Fruit fly (Drosophila melanogaster) whole organism, embryonic: ENCODE results near the gene nAChRalpha6.

Source experiments
- Aef1 ChIP-seq: fragments of 200-800 bp; sonication (Bioruptor generic); IDR thresholded peaks from 3 replicates; pipeline ENCODE4 v1.3.6; 2022; ENCODE audit warnings: missing biosample characterization, missing genetic modification characterization
- CG10209 ChIP-seq: fragments of 200-800 bp; sonication (Bioruptor generic); optimal IDR thresholded peaks from 3 replicates; lab custom pipeline; 2017; ENCODE audit warnings: missing biosample characterization, mild to moderate bottlenecking, missing genetic modification characterization, missing genetic modification reagents
- CG10267 ChIP-seq: fragments of 200-800 bp; sonication (Bioruptor generic); optimal IDR thresholded peaks from 2 replicates; lab custom pipeline; 2018; ENCODE audit warnings: missing biosample characterization, mild to moderate bottlenecking, missing genetic modification characterization, moderate library complexity
- CG10543 ChIP-seq: fragments of 200-800 bp; sonication (Bioruptor generic); optimal IDR thresholded peaks from 3 replicates; lab custom pipeline; 2017; ENCODE audit warnings: missing biosample characterization, mild to moderate bottlenecking, missing genetic modification characterization, moderate library complexity
- CG10979 ChIP-seq: fragments of 200-800 bp; sonication (Bioruptor generic); optimal IDR thresholded peaks from 2 replicates; lab custom pipeline; 2018; ENCODE audit warnings: missing biosample characterization, mild to moderate bottlenecking, missing genetic modification characterization, moderate library complexity
- CG11093 ChIP-seq: fragments of 200-800 bp; sonication (Bioruptor generic); IDR thresholded peaks from 3 replicates; pipeline ENCODE4 v1.3.6; 2022; ENCODE audit warnings: missing biosample characterization, missing genetic modification characterization
- CG11398 ChIP-seq: fragments of 200-800 bp; sonication (Bioruptor generic); optimal IDR thresholded peaks from 2 replicates; lab custom pipeline; 2016; ENCODE audit warnings: missing biosample characterization, missing genetic modification characterization
- CG12104 ChIP-seq: fragments of 200-800 bp; sonication (Bioruptor generic); optimal IDR thresholded peaks from 3 replicates; lab custom pipeline; 2016; ENCODE audit warnings: missing biosample characterization, missing genetic modification characterization
- CG12236 ChIP-seq: fragments of 200-800 bp; sonication (Bioruptor generic); optimal IDR thresholded peaks from 2 replicates; lab custom pipeline; 2016; ENCODE audit warnings: missing biosample characterization, missing genetic modification characterization
- CG12391 ChIP-seq: fragments of 200-800 bp; sonication (Bioruptor generic); optimal IDR thresholded peaks from 3 replicates; lab custom pipeline; 2018; ENCODE audit warnings: missing biosample characterization, mild to moderate bottlenecking, missing genetic modification characterization, moderate library complexity
- CG12659 ChIP-seq: fragments of 200-800 bp; sonication (Bioruptor generic); optimal IDR thresholded peaks from 3 replicates; lab custom pipeline; 2017; ENCODE audit warnings: mild to moderate bottlenecking, missing biosample characterization, missing genetic modification reagents, missing genetic modification characterization
- CG13123 ChIP-seq: fragments of 200-800 bp; sonication (Bioruptor generic); optimal IDR thresholded peaks from 2 replicates; lab custom pipeline; 2016; ENCODE audit warnings: missing biosample characterization, missing genetic modification characterization
- CG13287 ChIP-seq: fragments of 200-800 bp; sonication (Bioruptor generic); IDR thresholded peaks from 2 replicates; pipeline ENCODE4 v1.3.6; 2022; ENCODE audit warnings: missing biosample characterization, missing genetic modification characterization; ENCODE audit not compliant: partially characterized antibody
- CG13296 ChIP-seq: fragments of 200-800 bp; sonication (Bioruptor generic); optimal IDR thresholded peaks from 3 replicates; lab custom pipeline; 2018; ENCODE audit warnings: missing biosample characterization, mild to moderate bottlenecking, missing genetic modification characterization
- CG30431 ChIP-seq: fragments of 200-800 bp; sonication (Bioruptor generic); optimal IDR thresholded peaks from 2 replicates; lab custom pipeline; 2017; ENCODE audit warnings: missing biosample characterization, missing genetic modification characterization
- CG3281 ChIP-seq: fragments of 200-800 bp; sonication (Bioruptor generic); optimal IDR thresholded peaks from 3 replicates; lab custom pipeline; 2017; ENCODE audit warnings: missing biosample characterization, mild to moderate bottlenecking, missing genetic modification characterization
- CG33557 ChIP-seq: fragments of 200-800 bp; sonication (Bioruptor generic); optimal IDR thresholded peaks from 2 replicates; lab custom pipeline; 2019; ENCODE audit warnings: missing biosample characterization, mild to moderate bottlenecking, missing genetic modification characterization, moderate library complexity
- CG3995 ChIP-seq: fragments of 200-800 bp; sonication (Bioruptor generic); optimal IDR thresholded peaks from 3 replicates; lab custom pipeline; 2016; ENCODE audit warnings: missing biosample characterization, missing genetic modification characterization
- CG4424 ChIP-seq: fragments of 200-800 bp; sonication (Bioruptor generic); optimal IDR thresholded peaks from 3 replicates; lab custom pipeline; 2016; ENCODE audit warnings: missing biosample characterization, missing genetic modification characterization
- CG5180 ChIP-seq: fragments of 200-800 bp; sonication (Bioruptor generic); optimal IDR thresholded peaks from 3 replicates; lab custom pipeline; 2017; ENCODE audit warnings: missing biosample characterization, missing genetic modification characterization, mild to moderate bottlenecking, moderate library complexity, missing genetic modification reagents
- CG7786 ChIP-seq: fragments of 200-800 bp; sonication (Bioruptor generic); optimal IDR thresholded peaks from 2 replicates; lab custom pipeline; 2016; ENCODE audit warnings: missing biosample characterization, missing genetic modification characterization
- CG7987 ChIP-seq: fragments of 200-800 bp; sonication (Bioruptor generic); optimal IDR thresholded peaks from 2 replicates; lab custom pipeline; 2018; ENCODE audit warnings: missing biosample characterization, mild to moderate bottlenecking, missing genetic modification characterization, moderate library complexity
- CG8089 ChIP-seq: fragments of 200-800 bp; sonication (Bioruptor generic); optimal IDR thresholded peaks from 3 replicates; lab custom pipeline; 2016; ENCODE audit warnings: missing biosample characterization, missing genetic modification characterization
- CG9797 ChIP-seq: fragments of 200-800 bp; sonication (Bioruptor generic); optimal IDR thresholded peaks from 3 replicates; lab custom pipeline; 2018; ENCODE audit warnings: missing biosample characterization, mild to moderate bottlenecking, missing genetic modification characterization
- CG9876 ChIP-seq: fragments of 200-800 bp; sonication (Bioruptor generic); optimal IDR thresholded peaks from 2 replicates; lab custom pipeline; 2016; ENCODE audit warnings: missing biosample characterization, missing genetic modification characterization
- Ets97D ChIP-seq: fragments of 200-800 bp; sonication (Bioruptor generic); optimal IDR thresholded peaks from 3 replicates; lab custom pipeline; 2016; ENCODE audit warnings: missing biosample characterization, missing genetic modification characterization
- HHEX ChIP-seq: fragments of 200-800 bp; sonication (Bioruptor generic); optimal IDR thresholded peaks from 3 replicates; lab custom pipeline; 2017; ENCODE audit warnings: missing biosample characterization, mild to moderate bottlenecking, missing genetic modification characterization, missing genetic modification reagents
- HLHmδ ChIP-seq: fragments of 200-800 bp; sonication (Bioruptor generic); optimal IDR thresholded peaks from 2 replicates; lab custom pipeline; 2018; ENCODE audit warnings: missing biosample characterization, mild to moderate bottlenecking, missing genetic modification characterization, moderate library complexity
- Hr3 ChIP-seq: fragments of 200-800 bp; sonication (Bioruptor generic); optimal IDR thresholded peaks from 3 replicates; lab custom pipeline; 2016; ENCODE audit warnings: missing biosample characterization, missing genetic modification characterization
- Max ChIP-seq: fragments of 200-800 bp; sonication (Bioruptor generic); optimal IDR thresholded peaks from 2 replicates; lab custom pipeline; 2016; ENCODE audit warnings: missing biosample characterization, mild to moderate bottlenecking, missing genetic modification characterization
- Rfx ChIP-seq: fragments of 200-800 bp; sonication (Bioruptor generic); IDR thresholded peaks from 2 replicates; pipeline ENCODE4 v1.3.6; 2022; ENCODE audit warnings: missing biosample characterization, missing genetic modification characterization
- Rx ChIP-seq: fragments of 200-800 bp; sonication (Bioruptor generic); IDR thresholded peaks from 2 replicates; pipeline ENCODE4 v1.3.6; 2022; ENCODE audit warnings: missing biosample characterization, missing genetic modification characterization
- Scr ChIP-seq: fragments of 200-800 bp; sonication (Bioruptor generic); IDR thresholded peaks from 2 replicates; pipeline ENCODE4 v1.3.6; 2022; ENCODE audit warnings: missing biosample characterization, missing genetic modification characterization; ENCODE audit not compliant: partially characterized antibody
- Sox100B ChIP-seq: fragments of 200-800 bp; sonication (Bioruptor generic); optimal IDR thresholded peaks from 3 replicates; lab custom pipeline; 2018; ENCODE audit warnings: missing biosample characterization, mild to moderate bottlenecking, missing genetic modification characterization
- Trl ChIP-seq, 3 experiments: fragments of >200 bp in 2 of 3; fragments of 200-800 bp in 1 of 3; sonication (Bioruptor generic) in 1 of 3; optimal IDR thresholded peaks; 2 replicates in 1 of 3; 3 replicates in 2 of 3; lab custom pipeline; 2016 to 2017; ENCODE audit warnings: missing biosample characterization in 1 of 3, missing genetic modification characterization in 1 of 3
- ara ChIP-seq: fragments of 200-800 bp; sonication (Bioruptor generic); IDR thresholded peaks from 2 replicates; pipeline ENCODE4 v1.3.6; 2022; ENCODE audit warnings: missing biosample characterization, missing genetic modification characterization
- crp ChIP-seq, 2 experiments: fragments of 200-800 bp; sonication (Bioruptor generic); optimal IDR thresholded peaks; 2 replicates in 1 of 2; 3 replicates in 1 of 2; lab custom pipeline; 2017; ENCODE audit warnings: missing biosample characterization in 2 of 2, missing genetic modification characterization in 2 of 2, mild to moderate bottlenecking in 1 of 2, moderate library complexity in 1 of 2
- dpn ChIP-seq, 2 experiments: fragments of 200-800 bp; sonication (Bioruptor generic); optimal IDR thresholded peaks; 3 replicates each; lab custom pipeline; 2016; ENCODE audit warnings: missing biosample characterization in 2 of 2, missing genetic modification characterization in 2 of 2
- eve ChIP-seq, 2 experiments: fragments of >200 bp; optimal IDR thresholded peaks; 2 replicates each; lab custom pipeline; 2017; ENCODE audit warnings: missing biosample characterization in 2 of 2, missing genetic modification characterization in 2 of 2
- fru ChIP-seq: fragments of >200 bp; optimal IDR thresholded peaks from 2 replicates; lab custom pipeline; 2017
- inv ChIP-seq: fragments of 200-800 bp; sonication (Bioruptor generic); IDR thresholded peaks from 2 replicates; pipeline ENCODE4 v1.3.6; 2022; ENCODE audit warnings: missing biosample characterization, missing genetic modification characterization; ENCODE audit not compliant: partially characterized antibody
- jigr1 ChIP-seq: fragments of 200-800 bp; sonication (Bioruptor generic); IDR thresholded peaks from 3 replicates; pipeline ENCODE4 v1.3.6; 2022; ENCODE audit warnings: missing biosample characterization, missing genetic modification characterization
- lbe ChIP-seq: fragments of 200-800 bp; sonication (Bioruptor generic); optimal IDR thresholded peaks from 2 replicates; lab custom pipeline; 2016; ENCODE audit warnings: missing biosample characterization, mild to moderate bottlenecking, missing genetic modification characterization
- nerfin-1 ChIP-seq: fragments of 200-800 bp; sonication (Bioruptor generic); optimal IDR thresholded peaks from 3 replicates; lab custom pipeline; 2019; ENCODE audit warnings: missing biosample characterization, mild to moderate bottlenecking, missing genetic modification characterization, moderate library complexity
- pum ChIP-seq: fragments of 200-800 bp; sonication (Bioruptor generic); optimal IDR thresholded peaks from 2 replicates; lab custom pipeline; 2016; ENCODE audit warnings: missing biosample characterization, missing genetic modification characterization
- sna ChIP-seq: fragments of 200-800 bp; sonication (Bioruptor generic); IDR thresholded peaks from 2 replicates; pipeline ENCODE4 v1.3.6; 2022; ENCODE audit warnings: missing biosample characterization, missing genetic modification characterization; ENCODE audit not compliant: partially characterized antibody
- stc ChIP-seq: fragments of 200-800 bp; sonication (Bioruptor generic); IDR thresholded peaks from 2 replicates; pipeline ENCODE4 v1.3.6; 2022; ENCODE audit warnings: missing biosample characterization, missing genetic modification characterization
- toy ChIP-seq: fragments of 200-800 bp; sonication (Bioruptor generic); IDR thresholded peaks from 2 replicates; pipeline ENCODE4 v1.3.6; 2022; ENCODE audit warnings: missing biosample characterization, missing genetic modification characterization
- usp ChIP-seq: fragments of >200 bp; optimal IDR thresholded peaks from 2 replicates; lab custom pipeline; 2017; ENCODE audit warnings: missing biosample characterization, missing genetic modification characterization

The nAChRalpha6 gene

dm6 chr2L:9763212-9763869, 122.7 kb downstream of the nAChRalpha6 start, which contains the start of the genes Taf11 and und (continued):
- peak; percentile 29 for TF ChIP-seq CG10979 (tag; lab: Kevin White, UChicago)
- TF ChIP-seq HLHmδ (GFP tag; lab: Kevin White, UChicago), result no peak
- no peak for TF ChIP-seq Sox100B (GFP tag; lab: Kevin White, UChicago)
- TF ChIP-seq ara (GFP tag; lab: Robert Waterston, UW), result no peak
- peak; percentile 81 for TF ChIP-seq Max (GFP tag; lab: Kevin White, UChicago)
- TF ChIP-seq pum (GFP tag; lab: Kevin White, UChicago), result no peak
- no peak for TF ChIP-seq toy (GFP tag; lab: Robert Waterston, UW)
- peak; percentile 75 for TF ChIP-seq CG13287 (GFP tag; lab: Robert Waterston, UW)
- no peak for TF ChIP-seq CG12104 (GFP tag; lab: Kevin White, UChicago)
- peak; percentile 57 for TF ChIP-seq CG12659
- TF ChIP-seq fru, result no peak
- TF ChIP-seq CG10209 (GFP tag; lab: Kevin White, UChicago), result peak; percentile 18
- TF ChIP-seq CG9797 (GFP tag; lab: Kevin White, UChicago), result no peak
- TF ChIP-seq nerfin-1, result no peak
- TF ChIP-seq CG5180 (GFP tag; lab: Kevin White, UChicago), result no peak
- TF ChIP-seq eve (GFP tag; optimal IDR thresholded peaks at IDR 0.05; lab: Kevin White, UChicago), result no peak
- TF ChIP-seq CG3281 (GFP tag; lab: Kevin White, UChicago), result peak; percentile 60
- no peak for TF ChIP-seq CG30431 (GFP tag; lab: Kevin White, UChicago)
- peak; percentile 7 for TF ChIP-seq CG33557
- no peak for TF ChIP-seq Aef1 (GFP tag; lab: Robert Waterston, UW)
- peak; percentile 83 for TF ChIP-seq Scr
- TF ChIP-seq dpn (GFP tag; optimal IDR thresholded peaks at IDR 0.05; lab: Kevin White, UChicago), result peak in 1 of 2 experiments; percentile 53
- peak; percentile 13 for TF ChIP-seq HHEX (GFP tag; lab: Kevin White, UChicago)
- peak; percentile 77 for TF ChIP-seq inv (GFP tag; lab: Robert Waterston, UW)
- TF ChIP-seq CG13123 (GFP tag; lab: Kevin White, UChicago), result peak; percentile 19
- TF ChIP-seq jigr1 (GFP tag; lab: Robert Waterston, UW), result no peak
- TF ChIP-seq stc, result no peak
- no peak for TF ChIP-seq CG7786
- TF ChIP-seq Hr3 (GFP tag; lab: Kevin White, UChicago), result peak; percentile 42
- peak; percentile 94 for TF ChIP-seq CG10267
- peak; percentile 57; the same call in 1 of the 2 replicates for TF ChIP-seq Rfx (GFP tag; lab: Robert Waterston, UW)
- TF ChIP-seq CG11398, result no peak
- TF ChIP-seq crp (GFP tag; optimal IDR thresholded peaks at IDR 0.05; lab: Kevin White, UChicago), result no peak
- no peak for TF ChIP-seq CG11093 (GFP tag; lab: Robert Waterston, UW)
- no peak for TF ChIP-seq lbe (GFP tag; lab: Kevin White, UChicago)
- TF ChIP-seq CG4424, result no peak
- no peak for TF ChIP-seq Trl (optimal IDR thresholded peaks at IDR 0.05; lab: Kevin White, UChicago)
- TF ChIP-seq Trl (GFP tag; optimal IDR thresholded peaks at IDR 0.05; lab: Kevin White, UChicago), result no peak
- peak; percentile 71; the same call in 1 of the 2 replicates for TF ChIP-seq sna (GFP tag; lab: Robert Waterston, UW)
- TF ChIP-seq CG13296, result peak; percentile 42
- TF ChIP-seq CG9876 (GFP tag; lab: Kevin White, UChicago), result no peak
- peak; percentile 28 for TF ChIP-seq CG3995
- no peak for TF ChIP-seq Rx
- TF ChIP-seq CG8089 (GFP tag; lab: Kevin White, UChicago), result no peak
- TF ChIP-seq usp (GFP tag; lab: Kevin White, UChicago), result no peak
- no peak for TF ChIP-seq CG12236
- no peak for TF ChIP-seq CG7987 (GFP tag; lab: Kevin White, UChicago)
- TF ChIP-seq CG10543 (GFP tag; lab: Kevin White, UChicago), result peak; percentile 25
- no peak for TF ChIP-seq Ets97D (GFP tag; lab: Kevin White, UChicago)
- peak; percentile 52 for TF ChIP-seq CG12391 (tag; lab: Kevin White, UChicago)
